Worm (Caenorhabditis elegans): Measurements from ENCODE around the gene irld-49.
A peak's percentile ranks its signal among the peaks of the same experiment; 100 is the strongest.

DNA sequence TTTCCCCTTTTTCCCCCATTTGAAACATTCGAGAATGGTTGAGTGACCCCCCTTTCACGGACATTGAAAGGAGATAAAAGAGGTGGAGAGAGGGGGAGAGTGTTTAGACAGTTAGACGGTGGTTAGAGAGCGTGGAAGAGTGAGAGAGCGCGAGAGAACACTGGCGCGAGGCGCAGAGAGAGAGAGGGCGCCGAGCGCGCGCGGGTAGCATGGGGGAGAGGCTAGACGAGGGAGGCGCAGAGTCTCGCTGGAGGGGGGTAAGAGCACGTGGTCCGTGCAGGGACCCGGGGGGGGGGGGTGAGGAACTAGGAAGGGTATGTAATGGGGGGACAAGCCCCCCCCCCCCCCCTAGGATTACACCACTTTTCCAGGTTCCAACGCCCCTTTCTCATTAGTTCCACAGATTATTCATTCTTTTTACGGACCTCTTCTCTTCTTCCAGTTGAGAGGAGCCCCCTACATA is 30.0 kb downstream of the irld-49 start:
- peak; percentile 31 for TF ChIP-seq unc-86 (tag; optimal IDR thresholded peaks at IDR 0.05)
- TF ChIP-seq pag-3 (tag; optimal IDR thresholded peaks at IDR 0.05; ENCODE audit: borderline replicate concordance): no peak
- TF ChIP-seq rnt-1 (tag; optimal IDR thresholded peaks at IDR 0.05): no peak
- no peak for TF ChIP-seq zip-5 (tag; optimal IDR thresholded peaks at IDR 0.05)
- peak; percentile 42 for TF ChIP-seq sox-4 (tag; optimal IDR thresholded peaks at IDR 0.05)
- no peak for TF ChIP-seq ceh-48 (tag; optimal IDR thresholded peaks at IDR 0.05)
- no peak for TF ChIP-seq ceh-6 (GFP tag; optimal IDR thresholded peaks at IDR 0.05)
